Fruit fly (Drosophila melanogaster) whole organism, embryonic: Measurements from ENCODE around the gene CG3505.
A peak's percentile ranks its signal among the peaks of the same experiment; 100 is the strongest.

ENCODE experiments used
- Awh ChIP-seq: fragments of 200-800 bp; sonication (Bioruptor generic); IDR thresholded peaks from 2 replicates; pipeline ENCODE4, ENCODE4 v1.3.6; 2022; ENCODE audit warnings: missing biosample characterization, missing genetic modification characterization
- B-H2 ChIP-seq: fragments of 200-800 bp; sonication (Bioruptor generic); optimal IDR thresholded peaks from 2 replicates; lab custom pipeline; 2018; ENCODE audit warnings: missing biosample characterization, mild to moderate bottlenecking, missing genetic modification characterization
- CG11723 ChIP-seq: fragments of 200-800 bp; sonication (Bioruptor generic); optimal IDR thresholded peaks from 2 replicates; lab custom pipeline; 2017; ENCODE audit warnings: missing biosample characterization, mild to moderate bottlenecking, missing genetic modification characterization
- CG12299 ChIP-seq: fragments of 200-800 bp; sonication (Bioruptor generic); optimal IDR thresholded peaks from 2 replicates; lab custom pipeline; 2018; ENCODE audit warnings: missing biosample characterization, mild to moderate bottlenecking, missing genetic modification characterization
- CG12744 ChIP-seq: fragments of 200-800 bp; sonication (Bioruptor generic); optimal IDR thresholded peaks from 2 replicates; lab custom pipeline; 2016; ENCODE audit warnings: missing biosample characterization, missing genetic modification characterization
- CG13296 ChIP-seq: fragments of 200-800 bp; sonication (Bioruptor generic); optimal IDR thresholded peaks from 3 replicates; lab custom pipeline; 2018; ENCODE audit warnings: missing biosample characterization, mild to moderate bottlenecking, missing genetic modification characterization
- CG14050 ChIP-seq: fragments of 200-800 bp; sonication (Bioruptor generic); IDR thresholded peaks from 3 replicates; pipeline ENCODE4 v1.3.6; 2022; ENCODE audit warnings: missing biosample characterization, missing genetic modification characterization
- CG1647 ChIP-seq: fragments of 200-800 bp; sonication (Bioruptor generic); optimal IDR thresholded peaks from 3 replicates; lab custom pipeline; 2016; ENCODE audit warnings: missing biosample characterization, missing genetic modification characterization
- CG17361 ChIP-seq: fragments of 200-800 bp; sonication (Bioruptor generic); IDR thresholded peaks from 3 replicates; pipeline ENCODE4 v1.3.6; 2022; ENCODE audit warnings: missing biosample characterization, missing genetic modification characterization
- CG17829 ChIP-seq: fragments of 200-800 bp; optimal IDR thresholded peaks from 2 replicates; lab custom pipeline; 2019; ENCODE audit warnings: missing biosample characterization, mild to moderate bottlenecking, missing genetic modification characterization, moderate library complexity
- CG18619 ChIP-seq: fragments of 200-800 bp; sonication (Bioruptor generic); optimal IDR thresholded peaks from 3 replicates; lab custom pipeline; 2017; ENCODE audit warnings: missing biosample characterization, mild to moderate bottlenecking, missing genetic modification characterization
- CG3726 ChIP-seq: fragments of 200-800 bp; sonication (Bioruptor generic); IDR thresholded peaks from 3 replicates; pipeline ENCODE4, ENCODE4 v1.3.6; 2022; ENCODE audit warnings: missing biosample characterization, missing genetic modification characterization
- CG4360 ChIP-seq: fragments of 200-800 bp; sonication (Bioruptor generic); IDR thresholded peaks from 2 replicates; pipeline ENCODE4 v1.3.6; 2022; ENCODE audit warnings: missing biosample characterization, missing genetic modification characterization
- CG4730 ChIP-seq: fragments of 200-800 bp; sonication (Bioruptor generic); IDR thresholded peaks from 2 replicates; pipeline ENCODE4 v1.3.6; 2022; ENCODE audit warnings: missing biosample characterization, missing genetic modification characterization
- CG4820 ChIP-seq: fragments of 200-800 bp; sonication (Bioruptor generic); optimal IDR thresholded peaks from 3 replicates; lab custom pipeline; 2016; ENCODE audit warnings: missing biosample characterization, missing genetic modification characterization
- CG4854 ChIP-seq: fragments of 200-800 bp; sonication (Bioruptor generic); optimal IDR thresholded peaks from 2 replicates; lab custom pipeline; 2016; ENCODE audit warnings: missing biosample characterization, missing genetic modification characterization, inconsistent platforms
- CG6272 ChIP-seq: fragments of 200-800 bp; sonication (Bioruptor generic); IDR thresholded peaks from 2 replicates; pipeline ENCODE4 v1.3.6; 2022; ENCODE audit warnings: missing biosample characterization, missing genetic modification characterization
- CG7357 ChIP-seq: fragments of 200-800 bp; sonication (Bioruptor generic); IDR thresholded peaks from 3 replicates; pipeline ENCODE4 v1.3.6; 2022; ENCODE audit warnings: missing biosample characterization, missing genetic modification characterization
- CG7987 ChIP-seq: fragments of 200-800 bp; sonication (Bioruptor generic); optimal IDR thresholded peaks from 2 replicates; lab custom pipeline; 2018; ENCODE audit warnings: missing biosample characterization, mild to moderate bottlenecking, missing genetic modification characterization, moderate library complexity
- CG8290 ChIP-seq, 3 experiments: fragments of 200-800 bp; sonication (Bioruptor generic); optimal IDR thresholded peaks; 2 replicates each; lab custom pipeline; 2016 to 2019; ENCODE audit warnings: missing biosample characterization in 3 of 3, missing genetic modification characterization in 3 of 3, mild to moderate bottlenecking in 2 of 3, moderate library complexity in 1 of 3
- CG8478 ChIP-seq: fragments of >200 bp; optimal IDR thresholded peaks from 2 replicates; lab custom pipeline; 2018
- CG9437 ChIP-seq: fragments of 200-800 bp; sonication (Bioruptor generic); optimal IDR thresholded peaks from 2 replicates; lab custom pipeline; 2018; ENCODE audit warnings: missing biosample characterization, mild to moderate bottlenecking, missing genetic modification characterization
- Doc2 ChIP-seq: fragments of 200-800 bp; sonication (Bioruptor generic); IDR thresholded peaks from 2 replicates; pipeline ENCODE4 v1.3.6; 2022; ENCODE audit warnings: missing biosample characterization, missing genetic modification characterization
- Fer1 ChIP-seq: fragments of 200-800 bp; sonication (Bioruptor generic); optimal IDR thresholded peaks from 2 replicates; lab custom pipeline; 2017; ENCODE audit warnings: missing biosample characterization, mild to moderate bottlenecking, missing genetic modification characterization
- HLHmδ ChIP-seq: fragments of 200-800 bp; sonication (Bioruptor generic); optimal IDR thresholded peaks from 2 replicates; lab custom pipeline; 2018; ENCODE audit warnings: missing biosample characterization, mild to moderate bottlenecking, missing genetic modification characterization, moderate library complexity
- Hr39 ChIP-seq: fragments of >200 bp; optimal IDR thresholded peaks from 2 replicates; lab custom pipeline; 2017
- Kr ChIP-seq: fragments of 200-800 bp; sonication (Bioruptor generic); optimal IDR thresholded peaks from 2 replicates; lab custom pipeline; 2017; ENCODE audit warnings: missing biosample characterization, mild to moderate bottlenecking, missing genetic modification characterization
- Mes4 ChIP-seq: fragments of 200-800 bp; sonication (Bioruptor generic); optimal IDR thresholded peaks from 2 replicates; lab custom pipeline; 2016; ENCODE audit warnings: missing biosample characterization, missing genetic modification characterization
- PHDP ChIP-seq: fragments of 200-800 bp; sonication (Bioruptor generic); optimal IDR thresholded peaks from 3 replicates; lab custom pipeline; 2018; ENCODE audit warnings: missing biosample characterization, mild to moderate bottlenecking, missing genetic modification characterization, moderate library complexity
- YL-1 ChIP-seq: fragments of 200-800 bp; sonication (Bioruptor generic); optimal IDR thresholded peaks from 3 replicates; lab custom pipeline; 2017; ENCODE audit warnings: missing biosample characterization, mild to moderate bottlenecking, missing genetic modification characterization
- ac ChIP-seq: fragments of 200-800 bp; sonication (Bioruptor generic); optimal IDR thresholded peaks from 3 replicates; lab custom pipeline; 2017; ENCODE audit warnings: missing biosample characterization, mild to moderate bottlenecking, missing genetic modification characterization
- cas ChIP-seq: fragments of 200-800 bp; sonication (Bioruptor generic); IDR thresholded peaks from 2 replicates; pipeline ENCODE4 v1.3.6; 2022; ENCODE audit warnings: missing biosample characterization, missing genetic modification characterization
- da ChIP-seq: fragments of 200-800 bp; sonication (Bioruptor generic); optimal IDR thresholded peaks from 2 replicates; lab custom pipeline; 2016; ENCODE audit warnings: missing biosample characterization, missing genetic modification characterization
- dati ChIP-seq: fragments of 200-800 bp; sonication (Bioruptor generic); IDR thresholded peaks from 2 replicates; pipeline ENCODE4 v1.3.6; 2022; ENCODE audit warnings: missing biosample characterization, missing genetic modification characterization
- dimm ChIP-seq: fragments of 200-800 bp; sonication (Bioruptor generic); IDR thresholded peaks from 2 replicates; pipeline ENCODE4 v1.3.6; 2022; ENCODE audit warnings: missing biosample characterization, missing genetic modification characterization
- ems ChIP-seq: fragments of 200-800 bp; sonication (Bioruptor generic); optimal IDR thresholded peaks from 3 replicates; lab custom pipeline; 2016; ENCODE audit warnings: missing biosample characterization, missing genetic modification characterization
- esg ChIP-seq: fragments of 200-800 bp; sonication (Bioruptor generic); conservative IDR thresholded peaks from 2 replicates; pipeline ENCODE4 v1.3.6; 2022; ENCODE audit warnings: missing biosample characterization, missing genetic modification characterization
- exex ChIP-seq: fragments of 200-800 bp; sonication (Bioruptor generic); optimal IDR thresholded peaks from 4 replicates; lab custom pipeline; 2018; ENCODE audit warnings: missing biosample characterization, mild to moderate bottlenecking, missing genetic modification characterization, moderate library complexity
- fd102C ChIP-seq: fragments of 200-800 bp; sonication (Bioruptor generic); optimal IDR thresholded peaks from 2 replicates; lab custom pipeline; 2018; ENCODE audit warnings: missing biosample characterization, mild to moderate bottlenecking, missing genetic modification characterization, moderate library complexity
- gem ChIP-seq: fragments of 200-800 bp; sonication (Bioruptor generic); optimal IDR thresholded peaks from 2 replicates; lab custom pipeline; 2019; ENCODE audit warnings: missing biosample characterization, mild to moderate bottlenecking, missing genetic modification characterization, moderate library complexity
- jigr1 ChIP-seq: fragments of 200-800 bp; sonication (Bioruptor generic); IDR thresholded peaks from 3 replicates; pipeline ENCODE4 v1.3.6; 2022; ENCODE audit warnings: missing biosample characterization, missing genetic modification characterization
- lab ChIP-seq: fragments of 200-800 bp; sonication (Bioruptor generic); optimal IDR thresholded peaks from 3 replicates; lab custom pipeline; 2017; ENCODE audit warnings: missing biosample characterization, missing genetic modification characterization, mild to moderate bottlenecking, moderate library complexity, missing genetic modification reagents
- schlank ChIP-seq: fragments of 200-800 bp; sonication (Bioruptor generic); optimal IDR thresholded peaks from 2 replicates; lab custom pipeline; 2018; ENCODE audit warnings: missing biosample characterization, mild to moderate bottlenecking, missing genetic modification characterization
- sd ChIP-seq: fragments of 200-800 bp; sonication (Bioruptor generic); optimal IDR thresholded peaks from 3 replicates; lab custom pipeline; 2018; ENCODE audit warnings: missing biosample characterization, mild to moderate bottlenecking, missing genetic modification characterization, moderate library complexity
- sim ChIP-seq: fragments of 200-800 bp; sonication (Bioruptor generic); IDR thresholded peaks from 2 replicates; pipeline ENCODE4 v1.3.6; 2022; ENCODE audit warnings: missing biosample characterization, missing genetic modification characterization
- tgo ChIP-seq: fragments of 200-800 bp; sonication (Bioruptor generic); IDR thresholded peaks from 3 replicates; pipeline ENCODE4 v1.3.6; 2022; ENCODE audit warnings: missing biosample characterization, missing genetic modification characterization
- ttk ChIP-seq: fragments of 200-800 bp; sonication (Bioruptor generic); IDR thresholded peaks from 2 replicates; pipeline ENCODE4 v2.1.2; 2022; ENCODE audit warnings: missing biosample characterization, missing genetic modification characterization
- twi ChIP-seq: fragments of 200-800 bp; optimal IDR thresholded peaks from 2 replicates; lab custom pipeline; 2019; ENCODE audit warnings: missing biosample characterization, mild to moderate bottlenecking, missing genetic modification characterization, moderate library complexity
- zfh1 ChIP-seq: fragments of 200-800 bp; sonication (Bioruptor generic); IDR thresholded peaks from 3 replicates; pipeline ENCODE4 v1.3.6; 2022; ENCODE audit warnings: missing biosample characterization, missing genetic modification characterization

CG3505 gene

DNA sequence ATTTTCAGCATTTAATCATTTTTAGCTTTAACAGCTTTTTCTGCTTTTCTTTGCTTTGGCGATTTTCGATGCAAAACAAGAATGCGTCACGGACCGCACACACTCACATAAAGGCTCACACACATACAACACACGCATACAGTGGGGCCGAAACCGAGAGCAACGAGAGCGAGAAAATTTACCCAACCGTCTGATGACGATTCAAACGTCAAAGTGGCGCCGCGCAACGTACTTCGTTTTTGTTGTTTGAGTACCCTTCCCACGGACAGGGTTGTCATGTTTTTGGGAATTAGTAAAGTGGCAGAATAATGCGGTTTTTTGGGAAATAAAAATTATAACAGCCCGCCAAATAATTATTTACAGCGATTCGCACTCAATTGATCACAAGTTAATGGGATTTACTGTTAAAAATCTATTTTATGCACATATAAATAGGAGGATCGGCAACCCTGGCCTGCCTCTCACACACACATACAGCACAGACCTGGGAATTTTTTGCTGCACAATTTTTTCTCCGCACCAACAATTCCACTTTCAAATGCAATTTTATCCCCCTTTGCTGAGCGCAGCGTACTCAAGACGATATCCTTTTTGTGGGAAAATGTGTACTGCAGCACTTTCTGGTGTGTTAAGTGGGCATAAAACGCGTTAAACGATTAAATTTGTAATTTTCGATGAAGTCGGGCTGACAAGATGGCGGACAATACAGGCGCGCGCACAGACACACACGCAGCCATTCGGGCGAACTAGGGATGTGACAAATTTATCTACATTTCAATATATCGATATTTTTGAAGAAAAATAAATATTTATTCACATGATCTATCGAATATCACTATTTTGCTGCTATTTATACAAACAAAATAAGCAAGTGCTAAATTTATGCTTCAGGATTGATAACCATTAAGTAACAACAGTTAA is 2.0 kb upstream of the CG3505 start (continued):
- TF ChIP-seq ttk (GFP tag; lab: Robert Waterston, UW) (peak; percentile 88), sd (tag; lab: Kevin White, UChicago) (peak; percentile 82), CG4854 (GFP tag; lab: Kevin White, UChicago) (peak; percentile 88), CG12744 (peak; percentile 89), CG8290 (GFP tag; optimal IDR thresholded peaks at IDR 0.05; lab: Kevin White, UChicago) (peak; percentile 87), CG8290 (tag; optimal IDR thresholded peaks at IDR 0.05; lab: Kevin White, UChicago) (peak; percentile 74 to 97), jigr1 (GFP tag; lab: Robert Waterston, UW) (peak; percentile 67; the same call in 1 of the 3 replicates), tgo (GFP tag; lab: Robert Waterston, UW) (peak; percentile 90), dimm (GFP tag; lab: Robert Waterston, UW) (peak; percentile 53; the same call in 1 of the 2 replicates), CG7987 (GFP tag; lab: Kevin White, UChicago) (peak; percentile 75), PHDP (tag; lab: Kevin White, UChicago) (peak; percentile 95), twi (tag; lab: Kevin White, UChicago) (peak; percentile 86), CG3726 (GFP tag; lab: Robert Waterston, UW) (peak; percentile 82; the same call in 1 of the 3 replicates), CG8478 (lab: Kevin White, UChicago) (no peak), CG18619 (peak; percentile 95), Hr39 (lab: Kevin White, UChicago) (no peak), CG17361 (GFP tag; lab: Robert Waterston, UW) (peak; percentile 89), dati (GFP tag; lab: Robert Waterston, UW) (peak; percentile 56; the same call in 1 of the 2 replicates), CG9437 (GFP tag; lab: Kevin White, UChicago) (no peak), CG13296 (GFP tag; lab: Kevin White, UChicago) (peak; percentile 94), CG4360 (GFP tag; lab: Robert Waterston, UW) (peak; percentile 88), YL-1 (GFP tag; lab: Kevin White, UChicago) (peak; percentile 98), Mes4 (GFP tag; lab: Kevin White, UChicago) (peak; percentile 86), Awh (GFP tag; lab: Robert Waterston, UW) (peak; percentile 88), zfh1 (peak; percentile 94), esg (GFP tag; lab: Robert Waterston, UW) (peak; percentile 90), sim (GFP tag; lab: Robert Waterston, UW) (peak; percentile 89), CG12299 (peak; percentile 90), da (GFP tag; lab: Kevin White, UChicago) (peak; percentile 88), CG7357 (GFP tag; lab: Robert Waterston, UW) (peak; percentile 62; the same call in 2 of the 3 replicates), CG14050 (GFP tag; lab: Robert Waterston, UW) (peak; percentile 89), fd102C (GFP tag; lab: Kevin White, UChicago) (peak; percentile 43), CG17829 (tag; lab: Kevin White, UChicago) (peak; percentile 95), Fer1 (GFP tag; lab: Kevin White, UChicago) (peak; percentile 96), CG6272 (GFP tag; lab: Robert Waterston, UW) (peak; percentile 75), ems (peak; percentile 91), schlank (tag; lab: Kevin White, UChicago) (peak; percentile 95), lab (GFP tag; lab: Kevin White, UChicago) (peak; percentile 97), exex (peak; percentile 83), ac (peak; percentile 91), B-H2 (GFP tag; lab: Kevin White, UChicago) (peak; percentile 94), CG4730 (GFP tag; lab: Robert Waterston, UW) (peak; percentile 82), Kr (peak; percentile 62), CG11723 (GFP tag; lab: Kevin White, UChicago) (peak; percentile 90), CG4820 (GFP tag; lab: Kevin White, UChicago) (peak; percentile 88), CG1647 (peak; percentile 88), Doc2 (peak; percentile 75; the same call in 1 of the 2 replicates), cas (GFP tag; lab: Robert Waterston, UW) (peak; percentile 72), gem (peak; percentile 96), HLHmδ (GFP tag; lab: Kevin White, UChicago) (peak; percentile 49)
